Fruit fly (Drosophila melanogaster) whole organism, prepupa: ENCODE data around the gene Lmpt.
"Not testable (repeated sequence)": the region's sequence is repeated elsewhere in the genome, so short reads cannot be mapped to it uniquely, and the experiment has no call there.

Experiments
- Blimp-1 ChIP-seq: fragments of 200-800 bp; sonication (Bioruptor generic); optimal IDR thresholded peaks from 3 replicates; lab custom pipeline; 2017; ENCODE audit warnings: missing biosample characterization, missing genetic modification characterization, mild to moderate bottlenecking, moderate library complexity, missing genetic modification reagents
- CG10631 ChIP-seq: fragments of 200-800 bp; sonication (Bioruptor generic); optimal IDR thresholded peaks from 2 replicates; lab custom pipeline; 2016; ENCODE audit warnings: missing biosample characterization, missing genetic modification characterization
- CG11294 ChIP-seq: fragments of 200-800 bp; sonication (Bioruptor generic); IDR thresholded peaks from 2 replicates; pipeline ENCODE4 v1.3.6; 2022; ENCODE audit warnings: missing biosample characterization, missing genetic modification characterization
- CG11762 ChIP-seq: fragments of 200-800 bp; sonication (Bioruptor generic); optimal IDR thresholded peaks from 3 replicates; lab custom pipeline; 2016; ENCODE audit warnings: missing biosample characterization, missing genetic modification characterization; ENCODE audit not compliant: insufficient read depth
- CG11902 ChIP-seq: fragments of 200-800 bp; sonication (Bioruptor generic); optimal IDR thresholded peaks from 3 replicates; lab custom pipeline; 2016; ENCODE audit warnings: missing biosample characterization, missing genetic modification characterization
- CG1621 ChIP-seq: fragments of 200-800 bp; sonication (Bioruptor generic); optimal IDR thresholded peaks from 3 replicates; lab custom pipeline; 2018; ENCODE audit warnings: missing biosample characterization, mild to moderate bottlenecking, missing genetic modification characterization
- CG16779 ChIP-seq: fragments of 200-800 bp; sonication (Bioruptor generic); optimal IDR thresholded peaks from 3 replicates; lab custom pipeline; 2017; ENCODE audit warnings: missing biosample characterization, mild to moderate bottlenecking, missing genetic modification characterization
- CG3032 ChIP-seq: fragments of 200-800 bp; optimal IDR thresholded peaks from 2 replicates; lab custom pipeline; 2019; ENCODE audit warnings: missing biosample characterization, mild to moderate bottlenecking, missing genetic modification characterization, moderate library complexity
- CG31627 ChIP-seq: fragments of 200-800 bp; sonication (Bioruptor generic); optimal IDR thresholded peaks from 3 replicates; lab custom pipeline; 2016; ENCODE audit warnings: missing biosample characterization, missing genetic modification characterization
- CG34406 ChIP-seq: fragments of 200-800 bp; sonication (Bioruptor generic); optimal IDR thresholded peaks from 3 replicates; lab custom pipeline; 2016; ENCODE audit warnings: missing biosample characterization, missing genetic modification characterization
- CG3919 ChIP-seq: fragments of 200-800 bp; sonication (Bioruptor generic); optimal IDR thresholded peaks from 3 replicates; lab custom pipeline; 2016; ENCODE audit warnings: missing biosample characterization, missing genetic modification characterization
- CG4318 ChIP-seq: fragments of 200-800 bp; sonication (Bioruptor generic); optimal IDR thresholded peaks from 3 replicates; lab custom pipeline; 2017; ENCODE audit warnings: missing biosample characterization, mild to moderate bottlenecking, missing genetic modification characterization
- CG6163 ChIP-seq: fragments of 200-800 bp; sonication (Bioruptor generic); IDR thresholded peaks from 3 replicates; pipeline ENCODE4 v1.3.6; 2022; ENCODE audit warnings: missing biosample characterization, missing genetic modification characterization
- CG6276 ChIP-seq: fragments of 200-800 bp; sonication (Bioruptor generic); optimal IDR thresholded peaks from 2 replicates; lab custom pipeline; 2017; ENCODE audit warnings: missing biosample characterization, mild to moderate bottlenecking, missing genetic modification characterization
- CG6808 ChIP-seq: fragments of 200-800 bp; sonication (Bioruptor generic); optimal IDR thresholded peaks from 3 replicates; lab custom pipeline; 2017; ENCODE audit warnings: missing biosample characterization, missing genetic modification characterization, mild to moderate bottlenecking, moderate library complexity, missing genetic modification reagents
- CG6854 ChIP-seq: fragments of 200-800 bp; sonication (Bioruptor generic); optimal IDR thresholded peaks from 2 replicates; lab custom pipeline; 2017; ENCODE audit warnings: missing biosample characterization, mild to moderate bottlenecking, missing genetic modification characterization
- CG7368 ChIP-seq: fragments of 200-800 bp; sonication (Bioruptor generic); optimal IDR thresholded peaks from 3 replicates; lab custom pipeline; 2016; ENCODE audit warnings: missing biosample characterization, missing genetic modification characterization
- CG8119 ChIP-seq: fragments of 200-800 bp; sonication (Bioruptor generic); IDR thresholded peaks from 3 replicates; pipeline ENCODE4 v1.3.6; 2022; ENCODE audit warnings: missing biosample characterization, missing genetic modification characterization
- CG8632 ChIP-seq: fragments of 200-800 bp; sonication (Bioruptor generic); optimal IDR thresholded peaks from 3 replicates; lab custom pipeline; 2016; ENCODE audit warnings: missing biosample characterization, missing genetic modification characterization
- Eip75B ChIP-seq: fragments of 200-800 bp; sonication (Bioruptor generic); optimal IDR thresholded peaks from 3 replicates; lab custom pipeline; 2016; ENCODE audit warnings: missing biosample characterization, missing genetic modification characterization
- Eip78C ChIP-seq: fragments of 200-800 bp; sonication (Bioruptor generic); peaks from one replicate; lab custom pipeline; 2016; ENCODE audit warnings: missing biosample characterization, missing genetic modification characterization
- Ets21C ChIP-seq: fragments of 200-800 bp; sonication (Bioruptor generic); optimal IDR thresholded peaks from 3 replicates; lab custom pipeline; 2016; ENCODE audit warnings: missing biosample characterization, missing genetic modification characterization
- Ets96B ChIP-seq: fragments of 200-800 bp; optimal IDR thresholded peaks from 2 replicates; lab custom pipeline; 2019; ENCODE audit warnings: missing biosample characterization, mild to moderate bottlenecking, missing genetic modification characterization, moderate library complexity
- Lpt ChIP-seq: fragments of 200-800 bp; sonication (Bioruptor generic); optimal IDR thresholded peaks from 3 replicates; lab custom pipeline; 2016; ENCODE audit warnings: missing biosample characterization, missing genetic modification characterization
- Met ChIP-seq: fragments of 200-800 bp; sonication (Bioruptor generic); optimal IDR thresholded peaks from 3 replicates; lab custom pipeline; 2016; ENCODE audit warnings: missing biosample characterization, missing genetic modification characterization
- OdsH ChIP-seq: fragments of 200-800 bp; sonication (Bioruptor generic); optimal IDR thresholded peaks from 3 replicates; lab custom pipeline; 2016; ENCODE audit warnings: missing biosample characterization, missing genetic modification characterization
- Sox102F ChIP-seq: fragments of 200-800 bp; sonication (Bioruptor generic); optimal IDR thresholded peaks from 2 replicates; lab custom pipeline; 2016; ENCODE audit warnings: missing biosample characterization, mild to moderate bottlenecking, missing genetic modification characterization
- Sox14 ChIP-seq: fragments of 200-800 bp; sonication (Bioruptor generic); optimal IDR thresholded peaks from 3 replicates; lab custom pipeline; 2016; ENCODE audit warnings: missing biosample characterization, missing genetic modification characterization
- Sox15 ChIP-seq: fragments of 200-800 bp; sonication (Bioruptor generic); optimal IDR thresholded peaks from 3 replicates; lab custom pipeline; 2016; ENCODE audit warnings: missing biosample characterization, missing genetic modification characterization
- achi ChIP-seq: fragments of 200-800 bp; sonication (Bioruptor generic); optimal IDR thresholded peaks from 3 replicates; lab custom pipeline; 2016; ENCODE audit warnings: missing biosample characterization, missing genetic modification characterization
- acj6 ChIP-seq: fragments of 200-800 bp; sonication (Bioruptor generic); optimal IDR thresholded peaks from 3 replicates; lab custom pipeline; 2016; ENCODE audit warnings: missing biosample characterization, missing genetic modification characterization
- cyc ChIP-seq: fragments of 200-800 bp; sonication (Bioruptor generic); optimal IDR thresholded peaks from 3 replicates; lab custom pipeline; 2016; ENCODE audit warnings: missing biosample characterization, missing genetic modification characterization
- dac ChIP-seq: fragments of 200-800 bp; sonication (Bioruptor generic); optimal IDR thresholded peaks from 2 replicates; lab custom pipeline; 2017; ENCODE audit warnings: missing biosample characterization, mild to moderate bottlenecking, missing genetic modification characterization
- dsx ChIP-seq: fragments of 200-800 bp; optimal IDR thresholded peaks from 3 replicates; lab custom pipeline; 2019; ENCODE audit warnings: missing biosample characterization, mild to moderate bottlenecking, missing genetic modification characterization, moderate library complexity; ENCODE audit not compliant: poor library complexity, severe bottlenecking
- eg ChIP-seq: fragments of 200-800 bp; sonication (Bioruptor generic); IDR thresholded peaks from 3 replicates; pipeline ENCODE4 v1.3.6; 2022; ENCODE audit warnings: missing biosample characterization, missing genetic modification characterization
- esn ChIP-seq: fragments of 200-800 bp; sonication (Bioruptor generic); optimal IDR thresholded peaks from 2 replicates; lab custom pipeline; 2016; ENCODE audit warnings: missing biosample characterization, mild to moderate bottlenecking, missing genetic modification characterization, moderate library complexity
- fd85E ChIP-seq: fragments of 200-800 bp; sonication (Bioruptor generic); optimal IDR thresholded peaks from 3 replicates; lab custom pipeline; 2016; ENCODE audit warnings: missing biosample characterization, missing genetic modification characterization
- lz ChIP-seq: fragments of 200-800 bp; sonication (Bioruptor generic); optimal IDR thresholded peaks from 3 replicates; lab custom pipeline; 2016; ENCODE audit warnings: missing biosample characterization, missing genetic modification characterization
- net ChIP-seq: fragments of 200-800 bp; sonication (Bioruptor generic); optimal IDR thresholded peaks from 3 replicates; lab custom pipeline; 2016; ENCODE audit warnings: missing biosample characterization, missing genetic modification characterization
- spab ChIP-seq: fragments of 200-800 bp; sonication (Bioruptor generic); optimal IDR thresholded peaks from 2 replicates; lab custom pipeline; 2017; ENCODE audit warnings: missing biosample characterization, mild to moderate bottlenecking, missing genetic modification characterization, missing genetic modification reagents
- ss ChIP-seq, 2 experiments: fragments of 200-800 bp; sonication (Bioruptor generic); optimal IDR thresholded peaks; 2 replicates in 1 of 2; 3 replicates in 1 of 2; lab custom pipeline; 2017 to 2018; ENCODE audit warnings: mild to moderate bottlenecking in 2 of 2, missing biosample characterization in 2 of 2, missing genetic modification characterization in 2 of 2, moderate library complexity in 1 of 2
- topi ChIP-seq: fragments of 200-800 bp; sonication (Bioruptor generic); optimal IDR thresholded peaks from 3 replicates; lab custom pipeline; 2016; ENCODE audit warnings: missing biosample characterization, missing genetic modification characterization
- vri ChIP-seq: fragments of 200-800 bp; sonication (Bioruptor generic); optimal IDR thresholded peaks from 3 replicates; lab custom pipeline; 2016; ENCODE audit warnings: missing biosample characterization, mild to moderate bottlenecking, missing genetic modification characterization

The Lmpt gene

dm6 chr3L:16941319-16941718, 76.2 kb downstream of the Lmpt start (continued):
- TF ChIP-seq CG6854 (GFP tag; lab: Kevin White, UChicago) = no peak
- no peak for TF ChIP-seq CG16779 (tag; lab: Kevin White, UChicago)
- no peak for TF ChIP-seq CG11762 (GFP tag; lab: Kevin White, UChicago)
- TF ChIP-seq acj6 (GFP tag; lab: Kevin White, UChicago) = peak; percentile 45
- no peak for TF ChIP-seq Sox15
- peak; percentile 86 for TF ChIP-seq Eip78C
- TF ChIP-seq spab (GFP tag; lab: Kevin White, UChicago) = peak; percentile 49
- no peak for TF ChIP-seq Lpt
- TF ChIP-seq CG34406 (GFP tag; lab: Kevin White, UChicago) = peak; percentile 21
- TF ChIP-seq Eip75B (GFP tag; lab: Kevin White, UChicago) = peak; percentile 54
- peak; percentile 23 for TF ChIP-seq net
- peak; percentile 8 for TF ChIP-seq CG3032
- TF ChIP-seq CG6163 (GFP tag; lab: Robert Waterston, UW) = peak; percentile 54
- peak; percentile 44 for TF ChIP-seq Sox14 (GFP tag; lab: Kevin White, UChicago)
- no peak for TF ChIP-seq fd85E (GFP tag; lab: Kevin White, UChicago)
- peak; percentile 52 for TF ChIP-seq CG6808 (GFP tag; lab: Kevin White, UChicago)
- TF ChIP-seq CG3919 (GFP tag; lab: Kevin White, UChicago) = no peak
- TF ChIP-seq dac = peak; percentile 11
- peak; percentile 8 to 65 for TF ChIP-seq ss (GFP tag; optimal IDR thresholded peaks at IDR 0.05; lab: Kevin White, UChicago)
- no peak for TF ChIP-seq CG7368 (GFP tag; lab: Kevin White, UChicago)

- TF ChIP-seq Lpt = no peak
- peak; percentile 29 for TF ChIP-seq CG6276 (GFP tag; lab: Kevin White, UChicago)
Observed at dm6 chr3L:16944061-16944460, 79.0 kb downstream of the Lmpt start, which contains the start of gene Obp73a. Obp73a (plus strand) TSS chr3L:16944361.

dm6 chr3L:16954522-16954921, 89.4 kb downstream of the Lmpt start, which contains the start of gene Ogdh:
Ogdh (plus strand) TSS chr3L:16954822.
- not testable (repeated sequence) for TF ChIP-seq CG6854 (GFP tag; lab: Kevin White, UChicago); CG1621; Eip75B (GFP tag; lab: Kevin White, UChicago)
- TF ChIP-seq, all 60 proteins: peak for 0; not testable (repeated sequence) for 60

- TF ChIP-seq dsx (GFP tag; lab: Kevin White, UChicago) (no peak), esn (peak; percentile 28), eg (GFP tag; lab: Robert Waterston, UW) (no peak), CG8119 (0 out of 3 replicates have a peak, but pooled peaks have one; percentile 18), lz (GFP tag; lab: Kevin White, UChicago) (no peak), net (no peak), Ets21C (GFP tag; lab: Kevin White, UChicago) (no peak), CG10631 (no peak), CG11762 (GFP tag; lab: Kevin White, UChicago) (no peak), Blimp-1 (peak; percentile 24), CG31627 (GFP tag; lab: Kevin White, UChicago) (peak; percentile 28), CG11294 (GFP tag; lab: Robert Waterston, UW) (no peak), Sox14 (GFP tag; lab: Kevin White, UChicago) (peak; percentile 16), vri (GFP tag; lab: Kevin White, UChicago) (peak; percentile 60), cyc (GFP tag; lab: Kevin White, UChicago) (peak; percentile 41), topi (GFP tag; lab: Kevin White, UChicago) (no peak), OdsH (GFP tag; lab: Kevin White, UChicago) (no peak), CG8632 (GFP tag; lab: Kevin White, UChicago) (no peak), Sox102F (GFP tag; lab: Kevin White, UChicago) (no peak), CG6854 (GFP tag; lab: Kevin White, UChicago) (no peak), CG11902 (GFP tag; lab: Kevin White, UChicago) (no peak), CG6808 (GFP tag; lab: Kevin White, UChicago) (no peak), spab (GFP tag; lab: Kevin White, UChicago) (no peak), CG3032 (peak; percentile 10), Met (no peak), Ets96B (no peak), dac (no peak), achi (GFP tag; lab: Kevin White, UChicago) (no peak), CG4318 (no peak), Eip78C (peak; percentile 72)
Observed at dm6 chr3L:16955219-16956002, 90.3 kb downstream of the Lmpt start.
